Worm (Caenorhabditis elegans): ENCODE measurements around the gene gpch-1.

Gene gpch-1

ce11 chrIII:4415135-4415534 is 6.8 kb downstream of the gpch-1 start, which contains the start of gene R07E5.11:
R07E5.11 (minus strand) TSS chrIII:4415235.
- no peak for TF ChIP-seq ama-1 (optimal IDR thresholded peaks at IDR 0.05)
- no peak for TF ChIP-seq ttx-3 (tag; optimal IDR thresholded peaks at IDR 0.05)
- TF ChIP-seq pha-4 (tag; optimal IDR thresholded peaks at IDR 0.05): no peak
- no peak for TF ChIP-seq fkh-10 (GFP tag; optimal IDR thresholded peaks at IDR 0.05)

DNA sequence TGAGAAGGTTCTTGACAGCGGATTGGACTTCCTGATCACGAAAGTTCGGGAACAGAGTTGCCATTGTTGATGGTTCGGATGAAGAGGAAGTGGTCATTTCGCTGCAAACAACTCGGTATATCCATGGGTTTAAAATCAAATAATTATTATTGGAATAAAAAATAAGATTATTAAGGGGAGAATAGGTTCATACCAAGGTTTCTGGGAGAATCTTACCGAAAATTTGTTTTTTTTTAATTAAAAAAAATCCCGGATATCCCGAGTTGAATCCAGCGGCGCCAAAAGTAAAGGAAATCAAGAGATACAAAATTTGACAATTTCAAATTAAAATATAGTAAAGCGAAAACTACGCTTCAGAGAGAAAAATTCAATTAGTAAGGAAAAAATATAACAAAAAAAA is 9.6 kb downstream of the gpch-1 start, which contains the start of the genes R07E5.19 and pdcd-2:
Gene R07E5.19 (minus strand): TSS at position 101 of the 400 bp plus-strand sequence.
Gene pdcd-2 (minus strand): TSS at position 102 of the 400 bp plus-strand sequence.
- no peak for TF ChIP-seq unc-86 (tag; optimal IDR thresholded peaks at IDR 0.05)
- no peak for TF ChIP-seq pros-1 (tag; optimal IDR thresholded peaks at IDR 0.05)
- no peak for TF ChIP-seq dmd-4 (tag; optimal IDR thresholded peaks at IDR 0.05; ENCODE audit: borderline replicate concordance)
- no peak for TF ChIP-seq nhr-232 (tag; optimal IDR thresholded peaks at IDR 0.05)
- no peak for TF ChIP-seq lim-6 (tag; optimal IDR thresholded peaks at IDR 0.05)
- no peak for TF ChIP-seq madf-2 (tag; optimal IDR thresholded peaks at IDR 0.05)
- TF ChIP-seq ceh-9 (tag; optimal IDR thresholded peaks at IDR 0.05): no peak
- no peak for TF ChIP-seq npax-4 (tag; optimal IDR thresholded peaks at IDR 0.05)
- TF ChIP-seq ahr-1 (tag; optimal IDR thresholded peaks at IDR 0.05): no peak
- no peak for TF ChIP-seq hlh-15 (tag; optimal IDR thresholded peaks at IDR 0.05)
- no peak for TF ChIP-seq pax-1 (tag; optimal IDR thresholded peaks at IDR 0.05)

DNA sequence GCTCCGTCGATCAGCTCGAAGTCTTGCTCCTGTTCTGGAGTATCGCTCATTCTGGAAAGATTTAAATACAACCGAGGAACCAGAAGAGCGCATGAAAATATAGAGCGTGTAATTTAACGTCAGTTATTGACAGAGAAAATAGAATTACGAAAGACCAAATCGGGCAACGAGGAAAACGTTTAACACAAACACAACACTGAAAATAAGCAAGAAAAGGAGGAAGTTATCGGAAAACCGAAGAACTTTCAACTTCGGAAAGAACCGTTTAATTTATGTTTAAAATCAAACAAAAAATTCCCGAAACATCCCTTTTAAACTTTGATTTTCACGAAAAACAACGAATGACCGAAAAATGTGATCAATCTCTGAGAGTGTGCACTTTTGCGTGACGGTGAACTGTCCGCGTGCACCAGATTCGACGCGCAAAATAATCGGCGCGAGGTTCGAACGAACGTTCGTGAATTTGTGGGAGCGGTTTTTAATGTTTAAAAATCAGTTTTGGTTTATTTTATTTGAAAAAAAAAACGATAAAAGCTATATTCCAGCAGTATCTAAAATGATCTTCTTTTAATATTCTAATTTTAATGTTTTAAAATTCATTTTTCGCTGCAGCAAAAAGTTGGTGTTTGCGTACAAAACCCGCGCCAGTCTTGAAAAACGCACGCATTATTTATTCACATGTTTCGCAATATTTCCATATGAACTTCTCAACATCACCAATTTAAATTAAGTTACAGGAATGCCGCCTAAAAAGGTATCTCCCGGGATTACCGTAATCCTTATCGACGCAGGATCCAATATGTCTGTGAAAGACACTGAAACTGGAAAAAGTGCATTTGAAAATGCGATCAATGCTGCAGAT is 11.0 kb downstream of the gpch-1 start, which contains the start of the genes R07E5.7 and cku-80:
Gene R07E5.7 (minus strand): TSS at position 51 of the 862 bp plus-strand sequence.
Gene cku-80 (plus strand): TSS at position 732 of the 862 bp plus-strand sequence.
- TF ChIP-seq ttx-3 (tag; optimal IDR thresholded peaks at IDR 0.05) (no peak), lin-11 (tag; optimal IDR thresholded peaks at IDR 0.05) (no peak), lim-6 (tag; optimal IDR thresholded peaks at IDR 0.05) (no peak), pat-9 (tag; optimal IDR thresholded peaks at IDR 0.05) (peak; percentile 12), ceh-45 (GFP tag; IDR thresholded peaks at IDR 0.05) (no peak), nfya-1 (tag; optimal IDR thresholded peaks at IDR 0.05) (peak; percentile 53), unc-42 (tag; optimal IDR thresholded peaks at IDR 0.05) (peak; percentile 17), pros-1 (tag; optimal IDR thresholded peaks at IDR 0.05) (no peak), rnt-1 (tag; optimal IDR thresholded peaks at IDR 0.05) (no peak), madf-2 (tag; optimal IDR thresholded peaks at IDR 0.05) (no peak), Y22D7AL.16 (tag; optimal IDR thresholded peaks at IDR 0.05) (no peak), hlh-15 (tag; optimal IDR thresholded peaks at IDR 0.05) (no peak), ceh-34 (tag; optimal IDR thresholded peaks at IDR 0.05) (peak; percentile 20), ceh-22 (tag; optimal IDR thresholded peaks at IDR 0.05) (no peak), unc-55 (GFP tag; optimal IDR thresholded peaks at IDR 0.05) (no peak), T23F11.4 (GFP tag; optimal IDR thresholded peaks at IDR 0.05) (no peak), ahr-1 (tag; optimal IDR thresholded peaks at IDR 0.05) (no peak), F13H6.1 (tag; optimal IDR thresholded peaks at IDR 0.05) (no peak), K02D7.2 (tag; optimal IDR thresholded peaks at IDR 0.05) (no peak), elt-2 (tag; optimal IDR thresholded peaks at IDR 0.05) (peak; percentile 39), elt-4 (tag; optimal IDR thresholded peaks at IDR 0.05) (no peak), ceh-9 (tag; optimal IDR thresholded peaks at IDR 0.05) (no peak), tbx-2 (tag; optimal IDR thresholded peaks at IDR 0.05) (no peak), C08G9.2 (tag; optimal IDR thresholded peaks at IDR 0.05) (no peak), hlh-13 (GFP tag; optimal IDR thresholded peaks at IDR 0.05) (no peak), ama-1 (optimal IDR thresholded peaks at IDR 0.05) (no peak), sox-2 (GFP tag; IDR thresholded peaks at IDR 0.05) (no peak), mec-3 (tag; optimal IDR thresholded peaks at IDR 0.05; ENCODE audit: borderline replicate concordance) (no peak), gmeb-2 (tag; optimal IDR thresholded peaks at IDR 0.05) (no peak), hlh-30 (tag; optimal IDR thresholded peaks at IDR 0.05; ENCODE audit: insufficient read depth) (peak; percentile 64), ceh-2 (tag; optimal IDR thresholded peaks at IDR 0.05) (no peak), K09A11.1 (tag; optimal IDR thresholded peaks at IDR 0.05; ENCODE audit: insufficient read depth) (no peak), ets-4 (tag; optimal IDR thresholded peaks at IDR 0.05) (no peak), dmd-4 (tag; optimal IDR thresholded peaks at IDR 0.05; ENCODE audit: borderline replicate concordance) (no peak), sox-4 (tag; optimal IDR thresholded peaks at IDR 0.05) (no peak), fkh-10 (GFP tag; optimal IDR thresholded peaks at IDR 0.05) (no peak), sdc-2 (tag; optimal IDR thresholded peaks at IDR 0.05) (no peak), ceh-6 (GFP tag; optimal IDR thresholded peaks at IDR 0.05) (no peak), C38D4.7 (GFP tag; optimal IDR thresholded peaks at IDR 0.05) (no peak), fax-1 (tag; optimal IDR thresholded peaks at IDR 0.05) (no peak), zip-5 (tag; optimal IDR thresholded peaks at IDR 0.05) (no peak)

Data from whole organism, late embryonic.